Worm (Caenorhabditis elegans) whole organism, L4/young adult: ENCODE results near the gene F52D10.4.

ENCODE experiments used
- dao-5 ChIP-seq: sonication (generic microtip); optimal IDR thresholded peaks from 2 replicates; lab custom pipeline; 2016; ENCODE audit warnings: missing genotype, missing genetic modification characterization, moderate library complexity, missing compliant biosample characterization
- him-1 ChIP-seq: sonication (generic microtip); optimal IDR thresholded peaks from 2 replicates; lab custom pipeline; 2016; ENCODE audit warnings: missing genotype, missing genetic modification reagents, missing genetic modification characterization, missing compliant biosample characterization

- TF ChIP-seq him-1 (no peak), dao-5 (no peak)
Observed at ce11 chrX:11605214-11605765, 12.0 kb upstream of the F52D10.4 start, which contains the start of gene ftt-2.
